Fruit fly (Drosophila melanogaster) whole organism, embryonic: ENCODE measurements around the gene Tao.

Source experiments
- ATbp ChIP-seq: fragments of 200-800 bp; sonication (Bioruptor generic); optimal IDR thresholded peaks from 2 replicates; lab custom pipeline; 2017; ENCODE audit warnings: missing biosample characterization, mild to moderate bottlenecking, missing genetic modification characterization, missing genetic modification reagents
- Adf1 ChIP-seq: fragments of 200-800 bp; sonication (Bioruptor generic); IDR thresholded peaks from 2 replicates; pipeline ENCODE4 v1.3.6; 2022; ENCODE audit warnings: missing biosample characterization, missing genetic modification characterization
- Bdp1 ChIP-seq: fragments of 200-800 bp; sonication (Bioruptor generic); optimal IDR thresholded peaks from 3 replicates; lab custom pipeline; 2016; ENCODE audit warnings: missing biosample characterization, missing genetic modification characterization
- CG10274 ChIP-seq: fragments of 200-800 bp; sonication (Bioruptor generic); optimal IDR thresholded peaks from 3 replicates; lab custom pipeline; 2017; ENCODE audit warnings: missing biosample characterization, mild to moderate bottlenecking, missing genetic modification characterization
- CG11247 ChIP-seq: fragments of 200-800 bp; sonication (Bioruptor generic); IDR thresholded peaks from 2 replicates; pipeline ENCODE4 v1.3.6; 2022; ENCODE audit warnings: missing biosample characterization, missing genetic modification characterization
- CG13296 ChIP-seq: fragments of 200-800 bp; sonication (Bioruptor generic); optimal IDR thresholded peaks from 3 replicates; lab custom pipeline; 2018; ENCODE audit warnings: missing biosample characterization, mild to moderate bottlenecking, missing genetic modification characterization
- CG30020 ChIP-seq: fragments of 200-800 bp; optimal IDR thresholded peaks from 2 replicates; lab custom pipeline; 2019; ENCODE audit warnings: missing biosample characterization, mild to moderate bottlenecking, missing genetic modification characterization, moderate library complexity
- CG31365 ChIP-seq: fragments of 200-800 bp; sonication (Bioruptor generic); optimal IDR thresholded peaks from 2 replicates; lab custom pipeline; 2018; ENCODE audit warnings: missing biosample characterization, mild to moderate bottlenecking, missing genetic modification characterization
- CG3163 ChIP-seq: fragments of 200-800 bp; sonication (Bioruptor generic); optimal IDR thresholded peaks from 3 replicates; lab custom pipeline; 2016; ENCODE audit warnings: missing biosample characterization, missing genetic modification characterization
- CG32767 ChIP-seq: fragments of 200-800 bp; sonication (Bioruptor generic); IDR thresholded peaks from 2 replicates; pipeline ENCODE4 v1.3.6; 2022; ENCODE audit warnings: missing biosample characterization, missing genetic modification characterization
- CG33213 ChIP-seq: fragments of 200-800 bp; sonication (Bioruptor generic); optimal IDR thresholded peaks from 3 replicates; lab custom pipeline; 2016; ENCODE audit warnings: missing biosample characterization, missing genetic modification characterization
- CG4282 ChIP-seq: fragments of 200-800 bp; sonication (Bioruptor generic); optimal IDR thresholded peaks from 2 replicates; lab custom pipeline; 2016; ENCODE audit warnings: missing biosample characterization, missing genetic modification characterization
- CG6654 ChIP-seq: fragments of 200-800 bp; sonication (Bioruptor generic); optimal IDR thresholded peaks from 2 replicates; lab custom pipeline; 2017; ENCODE audit warnings: missing biosample characterization, mild to moderate bottlenecking, missing genetic modification characterization
- CG6765 ChIP-seq: fragments of 200-800 bp; sonication (Bioruptor generic); optimal IDR thresholded peaks from 3 replicates; lab custom pipeline; 2017; ENCODE audit warnings: missing biosample characterization, mild to moderate bottlenecking, missing genetic modification characterization
- CG6854 ChIP-seq: fragments of 200-800 bp; sonication (Bioruptor generic); optimal IDR thresholded peaks from 3 replicates; lab custom pipeline; 2017; ENCODE audit warnings: missing biosample characterization, mild to moderate bottlenecking, missing genetic modification characterization
- CG8765 ChIP-seq: fragments of 200-800 bp; sonication (Bioruptor generic); IDR thresholded peaks from 2 replicates; pipeline ENCODE4 v1.3.6; 2022; ENCODE audit warnings: missing biosample characterization, missing genetic modification characterization
- CG9215 ChIP-seq: fragments of 200-800 bp; sonication (Bioruptor generic); IDR thresholded peaks from 2 replicates; pipeline ENCODE4 v1.3.6; 2022; ENCODE audit warnings: missing biosample characterization, missing genetic modification characterization
- CG9609 ChIP-seq: fragments of 200-800 bp; sonication (Bioruptor generic); optimal IDR thresholded peaks from 3 replicates; lab custom pipeline; 2016; ENCODE audit warnings: missing biosample characterization, missing genetic modification characterization
- CG9876 ChIP-seq: fragments of 200-800 bp; sonication (Bioruptor generic); optimal IDR thresholded peaks from 2 replicates; lab custom pipeline; 2016; ENCODE audit warnings: missing biosample characterization, missing genetic modification characterization
- D19B ChIP-seq: fragments of 200-800 bp; sonication (Bioruptor generic); optimal IDR thresholded peaks from 2 replicates; lab custom pipeline; 2017; ENCODE audit warnings: missing biosample characterization, mild to moderate bottlenecking, missing genetic modification characterization
- Dek ChIP-seq: fragments of 200-800 bp; sonication (Bioruptor generic); optimal IDR thresholded peaks from 3 replicates; lab custom pipeline; 2019; ENCODE audit warnings: missing biosample characterization, mild to moderate bottlenecking, missing genetic modification characterization, moderate library complexity
- Dip2 ChIP-seq: fragments of 200-800 bp; sonication (Bioruptor generic); IDR thresholded peaks from 2 replicates; pipeline ENCODE4 v1.3.6; 2022; ENCODE audit warnings: missing biosample characterization, missing genetic modification characterization
- ERR ChIP-seq: fragments of 200-800 bp; sonication (Bioruptor generic); optimal IDR thresholded peaks from 2 replicates; lab custom pipeline; 2016; ENCODE audit warnings: missing biosample characterization, missing genetic modification characterization
- Jarid2 ChIP-seq: fragments of 200-800 bp; sonication (Bioruptor generic); optimal IDR thresholded peaks from 3 replicates; lab custom pipeline; 2017; ENCODE audit warnings: mild to moderate bottlenecking, missing biosample characterization, missing genetic modification reagents, missing genetic modification characterization
- Mad ChIP-seq: fragments of 200-800 bp; sonication (Bioruptor generic); optimal IDR thresholded peaks from 2 replicates; lab custom pipeline; 2016; ENCODE audit warnings: missing biosample characterization, missing genetic modification characterization
- NC2β ChIP-seq: fragments of 200-800 bp; sonication (Bioruptor generic); optimal IDR thresholded peaks from 2 replicates; lab custom pipeline; 2016; ENCODE audit warnings: missing biosample characterization, missing genetic modification characterization
- PHDP ChIP-seq: fragments of 200-800 bp; sonication (Bioruptor generic); optimal IDR thresholded peaks from 3 replicates; lab custom pipeline; 2018; ENCODE audit warnings: missing biosample characterization, mild to moderate bottlenecking, missing genetic modification characterization, moderate library complexity
- Scr ChIP-seq: fragments of 200-800 bp; sonication (Bioruptor generic); IDR thresholded peaks from 2 replicates; pipeline ENCODE4 v1.3.6; 2022; ENCODE audit warnings: missing biosample characterization, missing genetic modification characterization; ENCODE audit not compliant: partially characterized antibody
- TFAM ChIP-seq: fragments of 200-800 bp; sonication (Bioruptor generic); optimal IDR thresholded peaks from 2 replicates; lab custom pipeline; 2017; ENCODE audit warnings: missing biosample characterization, missing genetic modification characterization, inconsistent platforms
- ab ChIP-seq: fragments of 200-800 bp; sonication (Bioruptor generic); optimal IDR thresholded peaks from 2 replicates; lab custom pipeline; 2016; ENCODE audit warnings: missing biosample characterization, missing genetic modification characterization
- bigmax ChIP-seq: fragments of 200-800 bp; sonication (Bioruptor generic); optimal IDR thresholded peaks from 2 replicates; lab custom pipeline; 2018; ENCODE audit warnings: missing biosample characterization, mild to moderate bottlenecking, missing genetic modification characterization
- crol ChIP-seq: fragments of 200-800 bp; sonication (Bioruptor generic); IDR thresholded peaks from 2 replicates; pipeline ENCODE4 v1.3.6; 2022; ENCODE audit warnings: missing biosample characterization, missing genetic modification characterization
- crp ChIP-seq, 2 experiments: fragments of 200-800 bp; sonication (Bioruptor generic); optimal IDR thresholded peaks; 2 replicates in 1 of 2; 3 replicates in 1 of 2; lab custom pipeline; 2017; ENCODE audit warnings: missing biosample characterization in 2 of 2, missing genetic modification characterization in 2 of 2, mild to moderate bottlenecking in 1 of 2, moderate library complexity in 1 of 2
- dpn ChIP-seq, 2 experiments: fragments of 200-800 bp; sonication (Bioruptor generic); optimal IDR thresholded peaks; 3 replicates each; lab custom pipeline; 2016; ENCODE audit warnings: missing biosample characterization in 2 of 2, missing genetic modification characterization in 2 of 2
- fd3F ChIP-seq: fragments of 200-800 bp; sonication (Bioruptor generic); optimal IDR thresholded peaks from 2 replicates; lab custom pipeline; 2018; ENCODE audit warnings: missing biosample characterization, mild to moderate bottlenecking, missing genetic modification characterization, moderate library complexity
- fd64A ChIP-seq: fragments of 200-800 bp; sonication (Bioruptor generic); optimal IDR thresholded peaks from 3 replicates; lab custom pipeline; 2018; ENCODE audit warnings: missing biosample characterization, mild to moderate bottlenecking, missing genetic modification characterization
- fru ChIP-seq: fragments of >200 bp; optimal IDR thresholded peaks from 2 replicates; lab custom pipeline; 2017
- gcm2 ChIP-seq: fragments of 200-800 bp; sonication (Bioruptor generic); optimal IDR thresholded peaks from 2 replicates; lab custom pipeline; 2016; ENCODE audit warnings: missing biosample characterization, missing genetic modification characterization
- grn ChIP-seq: fragments of 200-800 bp; sonication (Bioruptor generic); optimal IDR thresholded peaks from 3 replicates; lab custom pipeline; 2017; ENCODE audit warnings: missing biosample characterization, missing genetic modification characterization
- hb ChIP-seq: fragments of 200-800 bp; sonication (Bioruptor generic); IDR thresholded peaks from 3 replicates; pipeline ENCODE4 v1.3.6; 2022; ENCODE audit warnings: missing biosample characterization, missing genetic modification characterization; ENCODE audit not compliant: partially characterized antibody
- kay ChIP-seq: fragments of 200-800 bp; sonication (Bioruptor generic); optimal IDR thresholded peaks from 2 replicates; lab custom pipeline; 2016; ENCODE audit warnings: missing biosample characterization, missing genetic modification characterization
- mld ChIP-seq: fragments of 200-800 bp; sonication (Bioruptor generic); IDR thresholded peaks from 3 replicates; pipeline ENCODE4 v1.3.6; 2022; ENCODE audit warnings: missing biosample characterization, missing genetic modification characterization; ENCODE audit not compliant: partially characterized antibody
- onecut ChIP-seq: fragments of 200-800 bp; sonication (Bioruptor generic); IDR thresholded peaks from 2 replicates; pipeline ENCODE4 v1.3.6; 2022; ENCODE audit warnings: missing biosample characterization, missing genetic modification characterization
- pfk ChIP-seq: fragments of 200-800 bp; sonication (Bioruptor generic); optimal IDR thresholded peaks from 2 replicates; lab custom pipeline; 2018; ENCODE audit warnings: missing biosample characterization, mild to moderate bottlenecking, missing genetic modification characterization, moderate library complexity
- pho ChIP-seq: fragments of 200-800 bp; sonication (Bioruptor generic); optimal IDR thresholded peaks from 2 replicates; lab custom pipeline; 2016; ENCODE audit warnings: missing biosample characterization, missing genetic modification characterization
- sd ChIP-seq: fragments of 200-800 bp; sonication (Bioruptor generic); optimal IDR thresholded peaks from 3 replicates; lab custom pipeline; 2018; ENCODE audit warnings: missing biosample characterization, mild to moderate bottlenecking, missing genetic modification characterization, moderate library complexity
- sim ChIP-seq: fragments of 200-800 bp; sonication (Bioruptor generic); IDR thresholded peaks from 2 replicates; pipeline ENCODE4 v1.3.6; 2022; ENCODE audit warnings: missing biosample characterization, missing genetic modification characterization
- sqz ChIP-seq: fragments of 200-800 bp; sonication (Bioruptor generic); optimal IDR thresholded peaks from 3 replicates; lab custom pipeline; 2018; ENCODE audit warnings: missing biosample characterization, mild to moderate bottlenecking, missing genetic modification characterization
- tx ChIP-seq: fragments of 200-800 bp; sonication (Bioruptor generic); optimal IDR thresholded peaks from 2 replicates; lab custom pipeline; 2016; ENCODE audit warnings: missing biosample characterization, missing genetic modification characterization
- vnd ChIP-seq: fragments of 200-800 bp; sonication (Bioruptor generic); IDR thresholded peaks from 3 replicates; pipeline ENCODE4 v1.3.6; 2022; ENCODE audit warnings: missing biosample characterization, missing genetic modification characterization; ENCODE audit not compliant: partially characterized antibody
- vvl ChIP-seq: fragments of 200-800 bp; sonication (Bioruptor generic); IDR thresholded peaks from 2 replicates; pipeline ENCODE4 v1.3.6; 2022; ENCODE audit warnings: missing biosample characterization, missing genetic modification characterization
- zfh2 ChIP-seq: fragments of 200-800 bp; sonication (Bioruptor generic); optimal IDR thresholded peaks from 2 replicates; lab custom pipeline; 2016; ENCODE audit warnings: missing biosample characterization, missing genetic modification characterization

Gene Tao

DNA sequence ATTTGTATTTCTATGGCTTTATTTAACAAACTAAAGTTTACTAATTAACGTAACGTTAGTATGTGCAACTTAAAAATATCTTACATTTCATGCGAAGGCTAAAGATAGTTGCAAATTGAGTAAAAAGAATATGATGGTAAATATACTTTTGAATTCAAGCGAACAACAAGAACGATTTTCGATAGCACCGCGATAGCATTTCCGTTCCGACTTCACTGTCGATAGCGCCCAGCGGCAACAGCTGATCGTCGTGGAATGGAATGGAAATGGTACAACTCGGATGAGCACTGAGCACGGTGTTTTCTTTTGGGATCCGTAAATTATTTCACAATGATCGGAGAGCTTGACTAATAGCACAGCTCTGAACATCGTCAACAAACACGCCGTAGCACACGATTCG is 33.9 kb upstream of the Tao start (continued):
- peak; percentile 45 for TF ChIP-seq bigmax (GFP tag; lab: Kevin White, UChicago)
- TF ChIP-seq sqz (GFP tag; lab: Kevin White, UChicago), result no peak
- no peak for TF ChIP-seq CG32767 (GFP tag; lab: Robert Waterston, UW)
- TF ChIP-seq zfh2 (GFP tag; lab: Kevin White, UChicago), result no peak
- TF ChIP-seq CG33213, result peak; percentile 45
- peak; percentile 28 to 89 for TF ChIP-seq crp (GFP tag; optimal IDR thresholded peaks at IDR 0.05; lab: Kevin White, UChicago)
- TF ChIP-seq Dip2 (GFP tag; lab: Robert Waterston, UW), result no peak
- TF ChIP-seq D19B (GFP tag; lab: Kevin White, UChicago), result no peak
- peak; percentile 85 for TF ChIP-seq CG13296 (GFP tag; lab: Kevin White, UChicago)
- no peak for TF ChIP-seq ERR (GFP tag; lab: Kevin White, UChicago)
- no peak for TF ChIP-seq fd3F (GFP tag; lab: Kevin White, UChicago)
- TF ChIP-seq ATbp (GFP tag; lab: Kevin White, UChicago), result peak; percentile 60
- TF ChIP-seq Dek, result no peak
- TF ChIP-seq CG9215 (GFP tag; lab: Robert Waterston, UW), result no peak
- peak; percentile 65; the same call in 1 of the 2 replicates for TF ChIP-seq vvl (GFP tag; lab: Robert Waterston, UW)
- TF ChIP-seq tx (GFP tag; lab: Kevin White, UChicago), result no peak
- no peak for TF ChIP-seq ab (GFP tag; lab: Kevin White, UChicago)
- no peak for TF ChIP-seq CG8765 (GFP tag; lab: Robert Waterston, UW)
- TF ChIP-seq fru (lab: Kevin White, UChicago), result no peak
- no peak for TF ChIP-seq CG3163 (GFP tag; lab: Kevin White, UChicago)
- peak; percentile 16 for TF ChIP-seq gcm2 (GFP tag; lab: Kevin White, UChicago)
- peak; percentile 64 for TF ChIP-seq onecut (GFP tag; lab: Robert Waterston, UW)
- peak; percentile 44 for TF ChIP-seq CG30020 (tag; lab: Kevin White, UChicago)
- no peak for TF ChIP-seq CG9609 (GFP tag; lab: Kevin White, UChicago)
- no peak for TF ChIP-seq Mad (GFP tag; lab: Kevin White, UChicago)
- no peak for TF ChIP-seq CG9876 (GFP tag; lab: Kevin White, UChicago)
- no peak for TF ChIP-seq grn
- TF ChIP-seq Bdp1 (GFP tag; lab: Kevin White, UChicago), result no peak
- no peak for TF ChIP-seq CG11247 (GFP tag; lab: Robert Waterston, UW)
- TF ChIP-seq crol (GFP tag; lab: Robert Waterston, UW), result no peak
- peak; percentile 58 for TF ChIP-seq CG31365
- TF ChIP-seq pfk (GFP tag; lab: Kevin White, UChicago), result peak; percentile 97
- no peak for TF ChIP-seq sd (tag; lab: Kevin White, UChicago)
- TF ChIP-seq kay, result no peak
- TF ChIP-seq CG6765 (GFP tag; lab: Kevin White, UChicago), result peak; percentile 83
- TF ChIP-seq vnd (GFP tag; lab: Robert Waterston, UW), result no peak
- TF ChIP-seq fd64A, result peak; percentile 53
- no peak for TF ChIP-seq TFAM (GFP tag; lab: Kevin White, UChicago)
- TF ChIP-seq dpn (GFP tag; optimal IDR thresholded peaks at IDR 0.05; lab: Kevin White, UChicago), result peak in 1 of 2 experiments; percentile 43
- no peak for TF ChIP-seq Adf1 (GFP tag; lab: Robert Waterston, UW)
- no peak for TF ChIP-seq hb (GFP tag; lab: Robert Waterston, UW)
- TF ChIP-seq NC2β, result peak; percentile 21
- peak; percentile 64 for TF ChIP-seq PHDP (tag; lab: Kevin White, UChicago)
- no peak for TF ChIP-seq sim (GFP tag; lab: Robert Waterston, UW)
- TF ChIP-seq CG6654, result no peak
- no peak for TF ChIP-seq CG4282
- TF ChIP-seq mld, result no peak
- TF ChIP-seq pho (GFP tag; lab: Kevin White, UChicago), result no peak
- no peak for TF ChIP-seq Jarid2 (GFP tag; lab: Kevin White, UChicago)
- TF ChIP-seq Scr, result peak; percentile 47
- TF ChIP-seq CG10274 (GFP tag; lab: Kevin White, UChicago), result peak; percentile 1
- peak; percentile 52 for TF ChIP-seq CG6854 (GFP tag; lab: Kevin White, UChicago)
